Worm (Caenorhabditis elegans): Measurements from ENCODE around the gene C04C11.1.

C04C11.1 gene

DNA sequence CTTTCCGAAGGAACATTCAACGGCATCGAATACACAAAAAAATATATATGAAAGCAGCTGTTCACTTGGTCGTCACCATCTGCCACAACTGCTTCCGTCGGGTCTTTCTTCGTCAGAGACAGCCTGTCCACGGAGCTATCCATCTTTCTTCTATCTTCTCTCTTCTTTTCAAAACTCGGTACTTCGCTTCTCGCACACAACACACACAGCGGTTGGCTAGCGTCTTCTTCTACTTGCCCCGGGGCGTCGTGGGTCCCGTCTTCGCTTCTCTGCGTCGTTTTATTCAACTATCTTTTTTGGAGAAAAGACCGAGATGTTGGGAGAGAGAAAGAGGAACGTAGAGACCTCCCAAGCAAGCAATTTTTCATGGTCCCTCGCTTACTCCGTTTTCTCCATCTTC lies 3.7 kb upstream of the C04C11.1 start:
- peak; percentile 46 for TF ChIP-seq mab-5 (tag; optimal IDR thresholded peaks at IDR 0.05)
- TF ChIP-seq zag-1 (tag; optimal IDR thresholded peaks at IDR 0.05), result peak; percentile 78
- peak; percentile 15 for TF ChIP-seq lin-11 (tag; optimal IDR thresholded peaks at IDR 0.05)
- peak; percentile 2 for TF ChIP-seq ceh-82 (tag; optimal IDR thresholded peaks at IDR 0.05)
- peak; percentile 8 for TF ChIP-seq crh-2 (tag; optimal IDR thresholded peaks at IDR 0.05)
- no peak for TF ChIP-seq gmeb-1 (tag; optimal IDR thresholded peaks at IDR 0.05)
- peak; percentile 4 for TF ChIP-seq Y55F3AM.14 (GFP tag; optimal IDR thresholded peaks at IDR 0.05)
- TF ChIP-seq nhr-12 (tag; optimal IDR thresholded peaks at IDR 0.05), result no peak
- TF ChIP-seq nhr-6 (tag; optimal IDR thresholded peaks at IDR 0.05), result peak; percentile 19
- TF ChIP-seq ztf-1 (GFP tag; conservative IDR thresholded peaks at IDR 0.05), result no peak
- TF ChIP-seq sem-4 (tag; optimal IDR thresholded peaks at IDR 0.05), result peak; percentile 4
- peak; percentile 88 for TF ChIP-seq F13H6.1 (tag; optimal IDR thresholded peaks at IDR 0.05)
- TF ChIP-seq alr-1 (tag; optimal IDR thresholded peaks at IDR 0.05), result no peak
- TF ChIP-seq sma-3 (GFP tag; optimal IDR thresholded peaks at IDR 0.05), result no peak
- no peak for TF ChIP-seq nhr-25 (tag; optimal IDR thresholded peaks at IDR 0.05)
- no peak for TF ChIP-seq ztf-11 (tag; optimal IDR thresholded peaks at IDR 0.05)
- TF ChIP-seq lin-13 (GFP tag; optimal IDR thresholded peaks at IDR 0.05), result peak; percentile 65
- TF ChIP-seq unc-39 (tag; optimal IDR thresholded peaks at IDR 0.05), result no peak
- peak; percentile 81 for TF ChIP-seq C34F6.9 (tag; optimal IDR thresholded peaks at IDR 0.05)
- no peak for TF ChIP-seq blmp-1 (tag; optimal IDR thresholded peaks at IDR 0.05; ENCODE audit: insufficient read depth)
- peak in 1 of 2 experiments; percentile 74 for TF ChIP-seq lsy-2 (tag; optimal IDR thresholded peaks at IDR 0.05)
- peak; percentile 61 for TF ChIP-seq nhr-129 (tag; optimal IDR thresholded peaks at IDR 0.05)
- no peak for TF ChIP-seq nhr-23 (tag; optimal IDR thresholded peaks at IDR 0.05)
- no peak for TF ChIP-seq skn-1 (tag; optimal IDR thresholded peaks at IDR 0.05)
- no peak for TF ChIP-seq unc-62 (GFP tag; optimal IDR thresholded peaks at IDR 0.05)
- no peak for TF ChIP-seq nhr-11 (tag; optimal IDR thresholded peaks at IDR 0.05)
- no peak for TF ChIP-seq ZK546.5 (tag; optimal IDR thresholded peaks at IDR 0.05)
- TF ChIP-seq sma-9 (GFP tag; optimal IDR thresholded peaks at IDR 0.05), result peak; percentile 76
- no peak for TF ChIP-seq sma-9 (tag; optimal IDR thresholded peaks at IDR 0.05)
- no peak for TF ChIP-seq peb-1 (tag; optimal IDR thresholded peaks at IDR 0.05)
- TF ChIP-seq ztf-4 (tag; optimal IDR thresholded peaks at IDR 0.05), result peak; percentile 66
- peak in 1 of 2 experiments; percentile 66 for TF ChIP-seq mdl-1 (tag; optimal IDR thresholded peaks at IDR 0.05)
- peak; percentile 63 for TF ChIP-seq unc-55 (GFP tag; optimal IDR thresholded peaks at IDR 0.05)

DNA sequence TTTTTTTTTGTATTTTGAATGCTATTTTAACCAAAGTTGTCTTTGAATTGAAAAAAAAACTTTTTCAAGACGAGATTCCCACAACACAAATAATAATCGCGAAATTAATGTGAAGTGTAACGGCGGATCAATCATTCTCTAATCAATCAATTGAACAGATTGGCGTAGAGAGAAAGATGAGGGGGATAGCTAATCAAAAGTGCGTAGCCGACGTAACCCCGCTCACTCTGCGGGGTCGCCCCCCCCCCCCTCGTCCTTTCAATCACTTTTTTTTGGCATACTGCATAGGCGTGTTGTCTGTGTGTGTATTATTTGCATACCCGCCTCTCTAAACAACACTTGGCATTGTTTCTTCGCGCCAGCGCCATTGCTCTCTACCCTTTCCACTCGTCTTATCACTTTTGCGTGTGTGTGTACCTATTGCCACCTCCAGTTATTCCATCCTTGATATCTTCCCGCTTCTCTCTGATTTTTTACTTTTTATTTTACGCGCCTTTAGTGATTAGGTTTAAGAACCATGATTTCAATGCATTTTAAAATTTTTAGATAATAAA lies 4.1 kb downstream of the C04C11.1 start:
- TF ChIP-seq ztf-1 (GFP tag; conservative IDR thresholded peaks at IDR 0.05) (no peak), nhr-237 (tag; optimal IDR thresholded peaks at IDR 0.05) (no peak), F13H6.1 (tag; optimal IDR thresholded peaks at IDR 0.05) (peak; percentile 58), lin-13 (GFP tag; optimal IDR thresholded peaks at IDR 0.05) (no peak), sem-4 (tag; optimal IDR thresholded peaks at IDR 0.05) (no peak), ceh-16 (tag; optimal IDR thresholded peaks at IDR 0.05) (no peak), nhr-10 (tag; optimal IDR thresholded peaks at IDR 0.05) (no peak), nhr-6 (tag; optimal IDR thresholded peaks at IDR 0.05) (no peak), sma-9 (GFP tag; optimal IDR thresholded peaks at IDR 0.05) (peak; percentile 31), sma-9 (tag; optimal IDR thresholded peaks at IDR 0.05) (no peak), fos-1 (tag; optimal IDR thresholded peaks at IDR 0.05) (peak; percentile 45)

DNA sequence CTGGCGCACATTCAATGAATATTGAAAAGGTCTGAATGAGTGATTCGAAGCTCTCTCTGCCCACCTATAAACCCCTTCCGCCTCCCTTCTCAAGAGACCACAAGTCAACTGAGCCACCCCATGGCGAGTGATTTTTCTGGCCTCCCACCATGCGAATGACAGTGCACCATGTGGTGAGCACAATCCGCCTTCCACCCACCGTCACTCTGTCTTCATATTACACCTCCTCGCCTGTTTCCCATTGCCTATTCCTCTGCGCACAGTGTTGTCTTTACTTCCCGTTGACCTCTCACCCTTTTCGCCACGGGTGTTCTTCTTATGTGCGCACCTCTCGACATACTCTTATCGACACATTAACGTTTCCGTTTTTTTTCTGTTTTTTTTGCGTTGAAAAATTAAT lies 6.5 kb downstream of the C04C11.1 start:
- TF ChIP-seq nhr-21 (tag; optimal IDR thresholded peaks at IDR 0.05) (no peak), C34F6.9 (tag; optimal IDR thresholded peaks at IDR 0.05) (no peak), fos-1 (tag; optimal IDR thresholded peaks at IDR 0.05) (no peak), mdl-1 (tag; optimal IDR thresholded peaks at IDR 0.05) (no peak), F13H6.1 (tag; optimal IDR thresholded peaks at IDR 0.05) (no peak), unc-55 (GFP tag; optimal IDR thresholded peaks at IDR 0.05) (no peak), lsy-2 (tag; optimal IDR thresholded peaks at IDR 0.05) (no peak), nhr-23 (tag; optimal IDR thresholded peaks at IDR 0.05) (no peak), nhr-6 (tag; optimal IDR thresholded peaks at IDR 0.05) (no peak), ZK546.5 (tag; optimal IDR thresholded peaks at IDR 0.05) (no peak), unc-39 (tag; optimal IDR thresholded peaks at IDR 0.05) (no peak)
